Worm (Caenorhabditis elegans) whole organism, L4 larva: ENCODE data around the gene K02A6.4.
A peak's percentile ranks its signal among the peaks of the same experiment; 100 is the strongest.

ENCODE experiments used
- D1046.2 ChIP-seq: fragments of 200-800 bp; sonication (Bioruptor generic); IDR thresholded peaks from 2 replicates; pipeline ENCODE4 v1.3.6; 2022; ENCODE audit warnings: missing genetic modification characterization, missing compliant biosample characterization
- F10B5.3 ChIP-seq: sonication (generic microtip); optimal IDR thresholded peaks from 2 replicates; lab custom pipeline; 2016; ENCODE audit warnings: mild to moderate bottlenecking, missing genetic modification characterization, missing compliant biosample characterization
- F26F4.8 ChIP-seq: fragments of 200-800 bp; sonication (Bioruptor generic); conservative IDR thresholded peaks from 2 replicates; pipeline ENCODE4 v1.3.6; 2022; ENCODE audit warnings: missing genetic modification characterization, missing compliant biosample characterization
- Y5F2A.4 ChIP-seq: fragments of 200-800 bp; sonication (Bioruptor generic); optimal IDR thresholded peaks from 2 replicates; lab custom pipeline; 2018; ENCODE audit warnings: mild to moderate bottlenecking, missing genetic modification characterization, missing compliant biosample characterization
- aha-1 ChIP-seq: fragments of 150-350 bp; peaks from one replicate; lab custom pipeline; 2014; ENCODE audit warnings: missing biosample characterization, missing genetic modification characterization
- aly-2 ChIP-seq: sonication (generic microtip); optimal IDR thresholded peaks from 2 replicates; lab custom pipeline; 2018; ENCODE audit warnings: missing biosample characterization, missing genetic modification characterization
- ceh-20 ChIP-seq: fragments of 200-800 bp; sonication (Bioruptor generic); IDR thresholded peaks from 2 replicates; pipeline ENCODE4 v1.3.6; 2022; ENCODE audit warnings: missing genetic modification reagents, missing genetic modification characterization, missing compliant biosample characterization
- ceh-44 ChIP-seq: fragments of 200-800 bp; sonication (Bioruptor generic); IDR thresholded peaks from 2 replicates; pipeline ENCODE4 v1.3.6; 2022; ENCODE audit warnings: missing genetic modification reagents, missing genetic modification characterization, missing compliant biosample characterization
- ceh-82 ChIP-seq: sonication (generic microtip); optimal IDR thresholded peaks from 2 replicates; lab custom pipeline; 2017; ENCODE audit warnings: missing biosample characterization, missing genetic modification characterization
- ctbp-1 ChIP-seq: fragments of 200-800 bp; sonication (Bioruptor generic); IDR thresholded peaks from 2 replicates; pipeline ENCODE4 v1.3.6; 2022; ENCODE audit warnings: missing genetic modification reagents, missing genetic modification characterization, missing compliant biosample characterization
- daf-12 ChIP-seq: fragments of 150-350 bp; optimal IDR thresholded peaks from 2 replicates; lab custom pipeline; 2014; ENCODE audit warnings: missing biosample characterization, missing genetic modification reagents, missing genetic modification characterization
- daf-16 ChIP-seq, 3 experiments: sonication (generic microtip); optimal IDR thresholded peaks; 2 replicates each; lab custom pipeline; 2016 to 2017; ENCODE audit warnings: missing genetic modification characterization in 3 of 3, missing genetic modification reagents in 3 of 3, mild to moderate bottlenecking in 2 of 3, missing compliant biosample characterization in 2 of 3, missing biosample characterization in 1 of 3, moderate library complexity in 1 of 3
- daf-19 ChIP-seq: fragments of 200-800 bp; sonication (Bioruptor generic); conservative IDR thresholded peaks from 2 replicates; pipeline ENCODE4 v1.3.6; 2022; ENCODE audit warnings: missing genetic modification characterization, missing compliant biosample characterization
- dmd-6 ChIP-seq: fragments of 200-800 bp; sonication (Bioruptor generic); IDR thresholded peaks from 2 replicates; pipeline ENCODE4 v1.3.6; 2022; ENCODE audit warnings: missing genetic modification reagents, missing genetic modification characterization, missing compliant biosample characterization
- dmd-9 ChIP-seq: fragments of 200-800 bp; sonication (Bioruptor generic); IDR thresholded peaks from 2 replicates; pipeline ENCODE4 v1.3.6; 2022; ENCODE audit warnings: missing genetic modification reagents, missing genetic modification characterization, missing compliant biosample characterization
- duxl-1 ChIP-seq: sonication (generic microtip); optimal IDR thresholded peaks from 2 replicates; lab custom pipeline; 2016; ENCODE audit warnings: mild to moderate bottlenecking, missing genetic modification characterization, moderate library complexity, missing compliant biosample characterization; ENCODE audit not compliant: poor library complexity
- egl-43 ChIP-seq: fragments of 200-800 bp; sonication (Bioruptor generic); IDR thresholded peaks from 2 replicates; pipeline ENCODE4 v1.3.6; 2022; ENCODE audit warnings: missing genetic modification reagents, missing genetic modification characterization, missing compliant biosample characterization
- fos-1 ChIP-seq: fragments of 150-350 bp; optimal IDR thresholded peaks from 2 replicates; lab custom pipeline; 2014; ENCODE audit warnings: missing biosample characterization, missing genetic modification characterization
- hlh-11 ChIP-seq: fragments of 200-800 bp; sonication (Bioruptor generic); optimal IDR thresholded peaks from 2 replicates; lab custom pipeline; 2018; ENCODE audit warnings: mild to moderate bottlenecking, missing genetic modification characterization, missing compliant biosample characterization
- hlh-30 ChIP-seq: sonication (generic microtip); optimal IDR thresholded peaks from 2 replicates; lab custom pipeline; 2017; ENCODE audit warnings: antibody characterized with exemption, mild to moderate bottlenecking, missing genetic modification characterization, missing compliant biosample characterization; ENCODE audit not compliant: insufficient read depth
- hmg-1.1 ChIP-seq: fragments of 200-800 bp; sonication (Bioruptor generic); IDR thresholded peaks from 2 replicates; pipeline ENCODE4 v1.3.6; 2022; ENCODE audit warnings: missing genetic modification reagents, missing genetic modification characterization, missing compliant biosample characterization
- jun-1 ChIP-seq: fragments of 150-350 bp; optimal IDR thresholded peaks from 2 replicates; lab custom pipeline; 2014; ENCODE audit warnings: missing biosample characterization, missing genetic modification reagents, missing genetic modification characterization
- lin-1 ChIP-seq: fragments of 200-800 bp; sonication (Bioruptor generic); IDR thresholded peaks from 2 replicates; pipeline ENCODE4 v1.3.6; 2022; ENCODE audit warnings: missing genetic modification reagents, missing genetic modification characterization, missing compliant biosample characterization
- lin-15B ChIP-seq: fragments of 150-350 bp; sonication (generic microtip); optimal IDR thresholded peaks from 3 replicates; lab custom pipeline; 2014; ENCODE audit warnings: missing biosample characterization, missing genetic modification characterization
- lin-39 ChIP-seq: fragments of 150-350 bp; optimal IDR thresholded peaks from 2 replicates; lab custom pipeline; 2014; ENCODE audit warnings: missing biosample characterization, missing genetic modification reagents, missing genetic modification characterization
- lsy-2 ChIP-seq, 2 experiments: fragments of 150-350 bp in 1 of 2; sonication (generic microtip) in 1 of 2; optimal IDR thresholded peaks; 2 replicates each; lab custom pipeline; 2014 to 2017; ENCODE audit warnings: missing biosample characterization in 2 of 2, missing genetic modification characterization in 2 of 2
- madf-5 ChIP-seq, 2 experiments: fragments of 200-800 bp; sonication (Bioruptor generic); IDR thresholded peaks; 2 replicates each; pipeline ENCODE4 v1.3.6; 2022; ENCODE audit warnings: missing compliant biosample characterization in 2 of 2, missing genetic modification characterization in 2 of 2
- madf-9 ChIP-seq: fragments of 200-800 bp; sonication (Bioruptor generic); conservative IDR thresholded peaks from 2 replicates; pipeline ENCODE4 v1.3.6; 2022; ENCODE audit warnings: missing genetic modification reagents, missing genetic modification characterization, missing compliant biosample characterization
- mdl-1 ChIP-seq, 2 experiments: fragments of 150-350 bp in 1 of 2; sonication (generic microtip) in 1 of 2; optimal IDR thresholded peaks; 2 replicates each; lab custom pipeline; 2014 to 2017; ENCODE audit warnings: missing biosample characterization in 2 of 2, missing genetic modification characterization in 2 of 2
- mdt-29 ChIP-seq: fragments of 200-800 bp; sonication (Bioruptor generic); IDR thresholded peaks from 2 replicates; pipeline ENCODE4 v1.3.6; 2022; ENCODE audit warnings: missing genetic modification reagents, missing genetic modification characterization, missing compliant biosample characterization
- mep-1 ChIP-seq: fragments of 150-350 bp; sonication (generic microtip); optimal IDR thresholded peaks from 3 replicates; lab custom pipeline; 2014; ENCODE audit warnings: missing biosample characterization, missing genetic modification characterization
- mes-2 ChIP-seq: sonication (generic microtip); optimal IDR thresholded peaks from 2 replicates; lab custom pipeline; 2016; ENCODE audit warnings: missing genotype, mild to moderate bottlenecking, missing genetic modification characterization, missing compliant biosample characterization; ENCODE audit not compliant: poor library complexity, severe bottlenecking
- mxl-2 ChIP-seq: fragments of 200-800 bp; sonication (Bioruptor generic); conservative IDR thresholded peaks from 2 replicates; pipeline ENCODE4 v1.3.6; 2022; ENCODE audit warnings: missing genetic modification reagents, missing genetic modification characterization, missing compliant biosample characterization
- nhr-11 ChIP-seq: fragments of 150-350 bp; optimal IDR thresholded peaks from 2 replicates; lab custom pipeline; 2014; ENCODE audit warnings: missing biosample characterization, missing genetic modification characterization
- nhr-111 ChIP-seq: fragments of 200-800 bp; sonication (Bioruptor generic); optimal IDR thresholded peaks from 2 replicates; lab custom pipeline; 2018; ENCODE audit warnings: mild to moderate bottlenecking, missing genetic modification characterization, missing compliant biosample characterization
- nhr-42 ChIP-seq: fragments of 200-800 bp; sonication (Bioruptor generic); IDR thresholded peaks from 2 replicates; pipeline ENCODE4 v1.3.6; 2022; ENCODE audit warnings: missing genetic modification characterization, missing compliant biosample characterization
- nhr-6 ChIP-seq: fragments of 150-350 bp; optimal IDR thresholded peaks from 2 replicates; lab custom pipeline; 2014; ENCODE audit warnings: missing biosample characterization, missing genetic modification characterization
- pqm-1 ChIP-seq: sonication (generic microtip); optimal IDR thresholded peaks from 2 replicates; lab custom pipeline; 2017; ENCODE audit warnings: missing biosample characterization, missing genetic modification characterization
- sdz-12 ChIP-seq: fragments of 200-800 bp; sonication (Bioruptor generic); optimal IDR thresholded peaks from 2 replicates; lab custom pipeline; 2018; ENCODE audit warnings: mild to moderate bottlenecking, missing genetic modification characterization, missing compliant biosample characterization
- set-16 ChIP-seq: fragments of 200-800 bp; sonication (Bioruptor generic); IDR thresholded peaks from 2 replicates; pipeline ENCODE4 v1.3.6; 2022; ENCODE audit warnings: missing genetic modification reagents, missing genetic modification characterization, missing compliant biosample characterization
- tra-1 ChIP-seq: fragments of 200-800 bp; sonication (Bioruptor generic); IDR thresholded peaks from 2 replicates; pipeline ENCODE4 v1.3.6; 2022; ENCODE audit warnings: missing genetic modification reagents, missing genetic modification characterization, missing compliant biosample characterization
- unc-62 ChIP-seq, 3 experiments: fragments of 150-350 bp in 1 of 3; sonication (generic microtip); optimal IDR thresholded peaks in 2 of 3; peaks in 1 of 3; 1 replicate in 1 of 3; 2 replicates in 2 of 3; lab custom pipeline; 2014 to 2017; ENCODE audit warnings: missing biosample characterization in 3 of 3, missing genetic modification characterization in 3 of 3, missing genetic modification reagents in 3 of 3, missing genotype in 1 of 3
- zfp-2 ChIP-seq: sonication (generic microtip); optimal IDR thresholded peaks from 2 replicates; lab custom pipeline; 2016; ENCODE audit warnings: mild to moderate bottlenecking, missing genetic modification characterization, missing compliant biosample characterization
- ztf-11 ChIP-seq: fragments of 150-350 bp; optimal IDR thresholded peaks from 2 replicates; lab custom pipeline; 2014; ENCODE audit warnings: missing biosample characterization, missing genetic modification characterization
- ztf-7 ChIP-seq: fragments of 150-350 bp; optimal IDR thresholded peaks from 2 replicates; lab custom pipeline; 2014; ENCODE audit warnings: missing biosample characterization, missing genetic modification characterization

K02A6.4 gene

ce11 chrX:8238639-8239055, 20.1 kb upstream of the K02A6.4 start (continued):
- TF ChIP-seq unc-62 (GFP tag; optimal IDR thresholded peaks at IDR 0.05 in 1 of 2; lab: Kevin White, UChicago) = peak in 1 of 2 experiments; percentile 77
- no peak for TF ChIP-seq unc-62 (tag; optimal IDR thresholded peaks at IDR 0.05; lab: Kevin White, UChicago)
- peak; percentile 64 for TF ChIP-seq hlh-11 (tag; lab: Kevin White, UChicago)
- TF ChIP-seq mdt-29 (GFP tag; lab: Robert Waterston, UW) = no peak
- TF ChIP-seq fos-1 (tag; lab: Kevin White, UChicago) = no peak
- 0 out of 2 replicates have a peak, but pooled peaks have one; percentile 31 for TF ChIP-seq ceh-20 (GFP tag; lab: Robert Waterston, UW)
- no peak for TF ChIP-seq lsy-2 (tag; optimal IDR thresholded peaks at IDR 0.05; lab: Kevin White, UChicago)
- TF ChIP-seq ctbp-1 (GFP tag; lab: Robert Waterston, UW) = no peak
- no peak for TF ChIP-seq madf-5 (GFP tag; IDR thresholded peaks at IDR 0.05; lab: Robert Waterston, UW)
- no peak for TF ChIP-seq Y5F2A.4
- no peak for TF ChIP-seq hmg-1.1 (GFP tag; lab: Robert Waterston, UW)
- no peak for TF ChIP-seq nhr-11 (tag; lab: Kevin White, UChicago)
- no peak for TF ChIP-seq ztf-7 (tag; lab: Kevin White, UChicago)
- TF ChIP-seq daf-12 (tag; lab: Kevin White, UChicago) = no peak
- TF ChIP-seq daf-19 = no peak
- no peak for TF ChIP-seq F26F4.8 (GFP tag; lab: Robert Waterston, UW)
- peak; percentile 67 for TF ChIP-seq dmd-6 (GFP tag; lab: Robert Waterston, UW)
- TF ChIP-seq aha-1 (tag; lab: Kevin White, UChicago) = no peak
- no peak for TF ChIP-seq ceh-82 (tag; lab: Kevin White, UChicago)
- no peak for TF ChIP-seq jun-1 (tag; lab: Kevin White, UChicago)
- TF ChIP-seq madf-9 (GFP tag; lab: Robert Waterston, UW) = no peak
- no peak for TF ChIP-seq duxl-1 (tag; lab: Kevin White, UChicago)
- TF ChIP-seq zfp-2 (tag; lab: Kevin White, UChicago) = no peak
- TF ChIP-seq lin-1 = no peak
- no peak for TF ChIP-seq mxl-2 (GFP tag; lab: Robert Waterston, UW)
- TF ChIP-seq lin-15B (tag; lab: Kevin White, UChicago) = no peak
- no peak for TF ChIP-seq ztf-11 (tag; lab: Kevin White, UChicago)
- TF ChIP-seq nhr-111 = no peak
- peak; percentile 73 for TF ChIP-seq pqm-1 (tag; lab: Kevin White, UChicago)
- no peak for TF ChIP-seq aly-2 (tag; lab: Kevin White, UChicago)

- TF ChIP-seq F10B5.3 (tag; lab: Kevin White, UChicago) (no peak), unc-62 (GFP tag; optimal IDR thresholded peaks at IDR 0.05 in 1 of 2; lab: Kevin White, UChicago) (peak in 1 of 2 experiments; percentile 86), unc-62 (tag; optimal IDR thresholded peaks at IDR 0.05; lab: Kevin White, UChicago) (no peak), lin-15B (tag; lab: Kevin White, UChicago) (no peak), daf-16 (GFP tag; optimal IDR thresholded peaks at IDR 0.05; lab: Kevin White, UChicago) (no peak), daf-16 (tag; optimal IDR thresholded peaks at IDR 0.05; lab: Kevin White, UChicago) (peak; percentile 51), hlh-30 (tag; lab: Kevin White, UChicago) (peak; percentile 31), nhr-6 (peak; percentile 40)
- TF ChIP-seq, all 104 proteins: peak for 4
Observed at ce11 chrX:8236515-8236914, 18.0 kb upstream of the K02A6.4 start.

ce11 chrX:8235994-8236393, 17.4 kb upstream of the K02A6.4 start, which contains the start of gene M60.4:
Gene M60.4 (minus strand): TSS chrX:8236314.
- TF ChIP-seq nhr-6 (no peak), dmd-6 (GFP tag; lab: Robert Waterston, UW) (peak; percentile 64), ceh-44 (GFP tag; lab: Robert Waterston, UW) (no peak), hlh-30 (tag; lab: Kevin White, UChicago) (peak; percentile 95), mdl-1 (tag; optimal IDR thresholded peaks at IDR 0.05; lab: Kevin White, UChicago) (peak; percentile 63 to 80), F10B5.3 (tag; lab: Kevin White, UChicago) (no peak), lin-39 (no peak), daf-16 (GFP tag; optimal IDR thresholded peaks at IDR 0.05; lab: Kevin White, UChicago) (peak in 1 of 2 experiments; percentile 94), daf-16 (tag; optimal IDR thresholded peaks at IDR 0.05; lab: Kevin White, UChicago) (peak; percentile 48), D1046.2 (no peak), ceh-20 (GFP tag; lab: Robert Waterston, UW) (peak; percentile 55; the same call in 1 of the 2 replicates), egl-43 (GFP tag; lab: Robert Waterston, UW) (no peak), tra-1 (GFP tag; lab: Robert Waterston, UW) (peak; percentile 70), nhr-42 (GFP tag; lab: Robert Waterston, UW) (no peak), mep-1 (tag; lab: Kevin White, UChicago) (peak; percentile 45), set-16 (no peak), mes-2 (tag; lab: Kevin White, UChicago) (peak; percentile 17), dmd-9 (GFP tag; lab: Robert Waterston, UW) (no peak), nhr-11 (tag; lab: Kevin White, UChicago) (peak; percentile 11), hmg-1.1 (GFP tag; lab: Robert Waterston, UW) (peak; percentile 47), sdz-12 (GFP tag; lab: Kevin White, UChicago) (no peak)
